Worm (Caenorhabditis elegans) whole organism, L2 larva: Measurements from ENCODE around the gene rmd-3.

Experiments
- C34F6.9 ChIP-seq: fragments of 150-350 bp; optimal IDR thresholded peaks from 2 replicates; lab custom pipeline; 2014; ENCODE audit warnings: missing biosample characterization, missing genetic modification characterization
- F13H6.1 ChIP-seq: sonication (generic microtip); optimal IDR thresholded peaks from 2 replicates; lab custom pipeline; 2016; ENCODE audit warnings: missing genetic modification characterization, missing compliant biosample characterization
- R02D3.7 ChIP-seq: fragments of 150-350 bp; optimal IDR thresholded peaks from 2 replicates; lab custom pipeline; 2014; ENCODE audit warnings: missing biosample characterization, missing genetic modification characterization
- ZK546.5 ChIP-seq: sonication (generic microtip); optimal IDR thresholded peaks from 2 replicates; lab custom pipeline; 2017; ENCODE audit warnings: missing biosample characterization, missing genetic modification characterization
- alr-1 ChIP-seq: fragments of 150-350 bp; optimal IDR thresholded peaks from 2 replicates; lab custom pipeline; 2014; ENCODE audit warnings: missing biosample characterization, missing genetic modification characterization
- ama-1 ChIP-seq: fragments of 150-350 bp; optimal IDR thresholded peaks from 2 replicates; lab custom pipeline; 2018; ENCODE audit warnings: inconsistent platforms
- ceh-16 ChIP-seq: fragments of 150-350 bp; optimal IDR thresholded peaks from 2 replicates; lab custom pipeline; 2014; ENCODE audit warnings: missing biosample characterization, missing genetic modification characterization
- ceh-82 ChIP-seq: fragments of 150-350 bp; optimal IDR thresholded peaks from 2 replicates; lab custom pipeline; 2014; ENCODE audit warnings: missing biosample characterization, missing genetic modification characterization
- crh-2 ChIP-seq: sonication (generic microtip); optimal IDR thresholded peaks from 2 replicates; lab custom pipeline; 2017; ENCODE audit warnings: missing biosample characterization, missing genetic modification characterization
- elt-3 ChIP-seq: sonication (generic microtip); optimal IDR thresholded peaks from 2 replicates; lab custom pipeline; 2017; ENCODE audit warnings: missing biosample characterization, missing genetic modification characterization
- fos-1 ChIP-seq: fragments of 150-350 bp; optimal IDR thresholded peaks from 2 replicates; lab custom pipeline; 2014; ENCODE audit warnings: missing biosample characterization, missing genetic modification characterization
- gmeb-1 ChIP-seq: fragments of 150-350 bp; optimal IDR thresholded peaks from 2 replicates; lab custom pipeline; 2014; ENCODE audit warnings: missing biosample characterization, missing genetic modification characterization
- lin-11 ChIP-seq: fragments of 150-350 bp; sonication (generic microtip); optimal IDR thresholded peaks from 2 replicates; lab custom pipeline; 2014; ENCODE audit warnings: missing biosample characterization, missing genetic modification characterization, inconsistent platforms, mixed read lengths
- lin-13 ChIP-seq: fragments of 150-350 bp; optimal IDR thresholded peaks from 2 replicates; lab custom pipeline; 2014; ENCODE audit warnings: missing biosample characterization, missing genetic modification reagents, missing genetic modification characterization
- lin-39 ChIP-seq: fragments of 150-350 bp; optimal IDR thresholded peaks from 2 replicates; lab custom pipeline; 2014; ENCODE audit warnings: missing biosample characterization, missing genetic modification reagents, missing genetic modification characterization
- lsy-2 ChIP-seq, 2 experiments: fragments of 150-350 bp in 1 of 2; sonication (generic microtip) in 1 of 2; optimal IDR thresholded peaks; 2 replicates each; lab custom pipeline; 2014 to 2017; ENCODE audit warnings: missing biosample characterization in 2 of 2, missing genetic modification characterization in 2 of 2
- mab-5 ChIP-seq: fragments of 150-350 bp; optimal IDR thresholded peaks from 2 replicates; lab custom pipeline; 2014; ENCODE audit warnings: missing biosample characterization, missing genetic modification characterization
- mbf-1 ChIP-seq: sonication (generic microtip); optimal IDR thresholded peaks from 2 replicates; lab custom pipeline; 2017; ENCODE audit warnings: missing biosample characterization, missing genetic modification characterization
- nhr-10 ChIP-seq: sonication (generic microtip); optimal IDR thresholded peaks from 2 replicates; lab custom pipeline; 2017; ENCODE audit warnings: missing biosample characterization, missing genetic modification characterization
- nhr-11 ChIP-seq: fragments of 150-350 bp; optimal IDR thresholded peaks from 2 replicates; lab custom pipeline; 2014; ENCODE audit warnings: missing biosample characterization, missing genetic modification characterization
- nhr-12 ChIP-seq: fragments of 150-350 bp; optimal IDR thresholded peaks from 2 replicates; lab custom pipeline; 2014; ENCODE audit warnings: missing biosample characterization, missing genetic modification characterization
- nhr-21 ChIP-seq: fragments of 150-350 bp; optimal IDR thresholded peaks from 2 replicates; lab custom pipeline; 2014; ENCODE audit warnings: missing biosample characterization, missing genetic modification characterization
- nhr-25 ChIP-seq: fragments of 150-350 bp; sonication (generic microtip); optimal IDR thresholded peaks from 3 replicates; lab custom pipeline; 2014; ENCODE audit warnings: missing biosample characterization, missing genetic modification characterization
- nhr-6 ChIP-seq: fragments of 150-350 bp; optimal IDR thresholded peaks from 2 replicates; lab custom pipeline; 2014; ENCODE audit warnings: missing biosample characterization, missing genetic modification characterization
- nhr-77 ChIP-seq: fragments of 150-350 bp; optimal IDR thresholded peaks from 2 replicates; lab custom pipeline; 2014; ENCODE audit warnings: missing biosample characterization, missing genetic modification characterization
- sem-4 ChIP-seq: fragments of 150-350 bp; optimal IDR thresholded peaks from 2 replicates; lab custom pipeline; 2014; ENCODE audit warnings: missing biosample characterization, missing genetic modification reagents, missing genetic modification characterization
- skn-1 ChIP-seq: sonication (generic microtip); optimal IDR thresholded peaks from 2 replicates; lab custom pipeline; 2017; ENCODE audit warnings: missing biosample characterization, missing genetic modification characterization
- sma-3 ChIP-seq: sonication (generic microtip); optimal IDR thresholded peaks from 2 replicates; lab custom pipeline; 2016; ENCODE audit warnings: missing genetic modification reagents, missing genetic modification characterization, missing compliant biosample characterization
- sma-9 ChIP-seq, 2 experiments: fragments of 150-350 bp in 1 of 2; sonication (generic microtip) in 1 of 2; optimal IDR thresholded peaks; 2 replicates each; lab custom pipeline; 2014 to 2016; ENCODE audit warnings: missing genetic modification characterization in 2 of 2, mild to moderate bottlenecking in 1 of 2, missing biosample characterization in 1 of 2, missing compliant biosample characterization in 1 of 2, missing genetic modification reagents in 1 of 2, moderate library complexity in 1 of 2
- unc-39 ChIP-seq: fragments of 150-350 bp; optimal IDR thresholded peaks from 2 replicates; lab custom pipeline; 2014; ENCODE audit warnings: missing biosample characterization, missing genetic modification characterization
- unc-55 ChIP-seq: fragments of 150-350 bp; sonication (generic microtip); optimal IDR thresholded peaks from 3 replicates; lab custom pipeline; 2014; ENCODE audit warnings: missing biosample characterization, missing genetic modification reagents, missing genetic modification characterization
- zag-1 ChIP-seq: fragments of 150-350 bp; optimal IDR thresholded peaks from 2 replicates; lab custom pipeline; 2014; ENCODE audit warnings: missing biosample characterization, missing genetic modification characterization
- ztf-4 ChIP-seq: fragments of 150-350 bp; optimal IDR thresholded peaks from 2 replicates; lab custom pipeline; 2014; ENCODE audit warnings: missing biosample characterization, missing genetic modification characterization

Gene rmd-3

DNA sequence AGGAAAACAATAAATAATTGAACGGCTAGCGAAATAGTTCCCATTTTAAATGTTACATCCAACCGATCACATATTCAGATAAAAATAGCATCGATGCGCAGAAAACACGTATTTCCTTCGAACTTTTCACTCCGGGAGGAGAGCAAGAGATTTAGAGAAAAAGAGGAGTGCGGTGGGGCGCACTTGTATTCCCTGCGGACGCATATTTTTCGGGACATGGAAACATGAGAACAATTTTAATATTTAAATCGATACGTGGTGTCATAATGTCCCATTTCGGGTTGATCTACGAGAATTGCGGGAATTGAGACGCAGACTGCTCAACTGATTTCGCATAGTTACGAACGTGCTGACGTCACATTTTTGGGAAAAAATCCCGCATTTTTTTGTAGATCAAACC, 46.0 kb downstream of the rmd-3 start, which contains the start of gene C47G2.4 (continued):
- TF ChIP-seq unc-55 (peak; percentile 75), unc-39 (no peak), ceh-16 (tag; lab: Kevin White, UChicago) (peak; percentile 18), nhr-21 (peak; percentile 42), lin-13 (peak; percentile 79), sem-4 (tag; lab: Kevin White, UChicago) (no peak), lin-39 (tag; lab: Kevin White, UChicago) (no peak), ama-1 (lab: Kevin White, UChicago) (no peak), F13H6.1 (tag; lab: Kevin White, UChicago) (peak; percentile 53), nhr-10 (tag; lab: Kevin White, UChicago) (no peak), mbf-1 (no peak), sma-3 (GFP tag; lab: Kevin White, UChicago) (peak; percentile 66), nhr-6 (tag; lab: Kevin White, UChicago) (peak; percentile 10), elt-3 (tag; lab: Kevin White, UChicago) (no peak), zag-1 (tag; lab: Kevin White, UChicago) (peak; percentile 3), alr-1 (tag; lab: Kevin White, UChicago) (no peak), C34F6.9 (tag; lab: Kevin White, UChicago) (peak; percentile 79), skn-1 (tag; lab: Kevin White, UChicago) (no peak), lin-11 (tag; lab: Kevin White, UChicago) (peak; percentile 27), ceh-82 (tag; lab: Kevin White, UChicago) (no peak), lsy-2 (tag; optimal IDR thresholded peaks at IDR 0.05; lab: Kevin White, UChicago) (peak; percentile 37 to 79), nhr-12 (no peak), ZK546.5 (no peak)
- TF ChIP-seq, all 48 proteins: peak for 21

DNA sequence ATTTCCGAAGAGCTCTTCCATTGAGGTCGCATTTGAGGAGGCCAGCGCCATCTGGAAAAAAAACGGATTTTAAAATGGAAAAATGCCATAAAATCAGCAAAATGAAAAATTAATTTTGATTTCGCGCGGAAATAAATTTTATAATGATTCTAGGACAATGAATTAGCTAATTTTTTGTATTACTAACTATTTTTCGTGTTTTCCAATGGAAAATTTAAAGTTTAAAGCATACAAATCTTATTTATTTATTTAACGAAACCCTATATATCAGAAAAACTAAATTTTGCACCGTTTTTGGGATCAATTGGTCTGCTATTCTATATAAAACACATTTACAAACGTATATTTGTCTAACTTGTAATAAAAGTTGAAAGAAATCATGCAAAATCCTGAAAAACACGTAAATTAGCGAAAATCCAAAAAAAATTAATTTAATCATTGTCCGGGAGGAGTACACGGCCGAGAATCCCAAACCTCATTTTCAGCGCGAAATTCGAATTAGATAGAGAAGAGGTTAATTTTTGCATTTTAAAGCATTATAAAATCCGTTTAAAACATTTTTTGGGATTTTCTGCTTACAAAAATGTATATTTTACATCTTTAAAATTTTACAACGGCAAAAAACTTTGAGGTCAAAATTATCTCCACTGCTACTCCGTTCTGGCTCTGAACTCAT, 49.2 kb downstream of the rmd-3 start, which contains the start of gene C47G2.3:
Gene C47G2.3 (minus strand): TSS at position 51 of the 676 bp plus-strand sequence.
- TF ChIP-seq elt-3 (tag; lab: Kevin White, UChicago) (no peak), sma-3 (GFP tag; lab: Kevin White, UChicago) (peak; percentile 64), nhr-21 (peak; percentile 51), mab-5 (tag; lab: Kevin White, UChicago) (no peak), ztf-4 (tag; lab: Kevin White, UChicago) (no peak), R02D3.7 (tag; lab: Kevin White, UChicago) (no peak), zag-1 (tag; lab: Kevin White, UChicago) (no peak), lsy-2 (tag; optimal IDR thresholded peaks at IDR 0.05; lab: Kevin White, UChicago) (peak in 1 of 2 experiments; percentile 73), gmeb-1 (tag; lab: Kevin White, UChicago) (peak; percentile 78), sma-9 (GFP tag; optimal IDR thresholded peaks at IDR 0.05; lab: Kevin White, UChicago) (peak; percentile 63), sma-9 (tag; optimal IDR thresholded peaks at IDR 0.05; lab: Kevin White, UChicago) (no peak), crh-2 (peak; percentile 38), mbf-1 (no peak), fos-1 (tag; lab: Kevin White, UChicago) (peak; percentile 35), nhr-10 (tag; lab: Kevin White, UChicago) (no peak), ZK546.5 (no peak), nhr-11 (tag; lab: Kevin White, UChicago) (no peak), C34F6.9 (tag; lab: Kevin White, UChicago) (no peak), unc-55 (peak; percentile 9), nhr-77 (tag; lab: Kevin White, UChicago) (no peak), nhr-25 (peak; percentile 62)
